Fruit fly (Drosophila melanogaster) whole organism, prepupa: ENCODE measurements around the gene Spn28B.
A peak's percentile ranks its signal among the peaks of the same experiment; 100 is the strongest.

Experiments used
- Blimp-1 ChIP-seq: fragments of 200-800 bp; sonication (Bioruptor generic); optimal IDR thresholded peaks from 3 replicates; lab custom pipeline; 2017; ENCODE audit warnings: missing biosample characterization, missing genetic modification characterization, mild to moderate bottlenecking, moderate library complexity, missing genetic modification reagents
- CG10631 ChIP-seq: fragments of 200-800 bp; sonication (Bioruptor generic); optimal IDR thresholded peaks from 2 replicates; lab custom pipeline; 2016; ENCODE audit warnings: missing biosample characterization, missing genetic modification characterization
- CG10669 ChIP-seq: fragments of 200-800 bp; sonication (Bioruptor generic); optimal IDR thresholded peaks from 3 replicates; lab custom pipeline; 2018; ENCODE audit warnings: missing biosample characterization, mild to moderate bottlenecking, missing genetic modification characterization, moderate library complexity
- CG11762 ChIP-seq: fragments of 200-800 bp; sonication (Bioruptor generic); optimal IDR thresholded peaks from 3 replicates; lab custom pipeline; 2016; ENCODE audit warnings: missing biosample characterization, missing genetic modification characterization; ENCODE audit not compliant: insufficient read depth
- CG11902 ChIP-seq: fragments of 200-800 bp; sonication (Bioruptor generic); optimal IDR thresholded peaks from 3 replicates; lab custom pipeline; 2016; ENCODE audit warnings: missing biosample characterization, missing genetic modification characterization
- CG1621 ChIP-seq: fragments of 200-800 bp; sonication (Bioruptor generic); optimal IDR thresholded peaks from 3 replicates; lab custom pipeline; 2018; ENCODE audit warnings: missing biosample characterization, mild to moderate bottlenecking, missing genetic modification characterization
- CG16779 ChIP-seq: fragments of 200-800 bp; sonication (Bioruptor generic); optimal IDR thresholded peaks from 3 replicates; lab custom pipeline; 2017; ENCODE audit warnings: missing biosample characterization, mild to moderate bottlenecking, missing genetic modification characterization
- CG3032 ChIP-seq: fragments of 200-800 bp; optimal IDR thresholded peaks from 2 replicates; lab custom pipeline; 2019; ENCODE audit warnings: missing biosample characterization, mild to moderate bottlenecking, missing genetic modification characterization, moderate library complexity
- CG31627 ChIP-seq: fragments of 200-800 bp; sonication (Bioruptor generic); optimal IDR thresholded peaks from 3 replicates; lab custom pipeline; 2016; ENCODE audit warnings: missing biosample characterization, missing genetic modification characterization
- CG32006 ChIP-seq: fragments of 200-800 bp; sonication (Bioruptor generic); optimal IDR thresholded peaks from 3 replicates; lab custom pipeline; 2017; ENCODE audit warnings: missing biosample characterization, mild to moderate bottlenecking, missing genetic modification characterization
- CG34406 ChIP-seq: fragments of 200-800 bp; sonication (Bioruptor generic); optimal IDR thresholded peaks from 3 replicates; lab custom pipeline; 2016; ENCODE audit warnings: missing biosample characterization, missing genetic modification characterization
- CG4318 ChIP-seq: fragments of 200-800 bp; sonication (Bioruptor generic); optimal IDR thresholded peaks from 3 replicates; lab custom pipeline; 2017; ENCODE audit warnings: missing biosample characterization, mild to moderate bottlenecking, missing genetic modification characterization
- CG6276 ChIP-seq: fragments of 200-800 bp; sonication (Bioruptor generic); optimal IDR thresholded peaks from 2 replicates; lab custom pipeline; 2017; ENCODE audit warnings: missing biosample characterization, mild to moderate bottlenecking, missing genetic modification characterization
- CG6792 ChIP-seq: fragments of 200-800 bp; sonication (Bioruptor generic); optimal IDR thresholded peaks from 3 replicates; lab custom pipeline; 2016; ENCODE audit warnings: missing biosample characterization, missing genetic modification characterization
- CG6808 ChIP-seq: fragments of 200-800 bp; sonication (Bioruptor generic); optimal IDR thresholded peaks from 3 replicates; lab custom pipeline; 2017; ENCODE audit warnings: missing biosample characterization, missing genetic modification characterization, mild to moderate bottlenecking, moderate library complexity, missing genetic modification reagents
- CG6854 ChIP-seq: fragments of 200-800 bp; sonication (Bioruptor generic); optimal IDR thresholded peaks from 2 replicates; lab custom pipeline; 2017; ENCODE audit warnings: missing biosample characterization, mild to moderate bottlenecking, missing genetic modification characterization
- CG7368 ChIP-seq: fragments of 200-800 bp; sonication (Bioruptor generic); optimal IDR thresholded peaks from 3 replicates; lab custom pipeline; 2016; ENCODE audit warnings: missing biosample characterization, missing genetic modification characterization
- CG8119 ChIP-seq: fragments of 200-800 bp; sonication (Bioruptor generic); IDR thresholded peaks from 3 replicates; pipeline ENCODE4 v1.3.6; 2022; ENCODE audit warnings: missing biosample characterization, missing genetic modification characterization
- CG8319 ChIP-seq: fragments of 200-800 bp; sonication (Bioruptor generic); optimal IDR thresholded peaks from 3 replicates; lab custom pipeline; 2016; ENCODE audit warnings: missing biosample characterization, missing genetic modification characterization
- CG8632 ChIP-seq: fragments of 200-800 bp; sonication (Bioruptor generic); optimal IDR thresholded peaks from 3 replicates; lab custom pipeline; 2016; ENCODE audit warnings: missing biosample characterization, missing genetic modification characterization
- CG9139 ChIP-seq: fragments of 200-800 bp; sonication (Bioruptor generic); optimal IDR thresholded peaks from 3 replicates; lab custom pipeline; 2017; ENCODE audit warnings: missing biosample characterization, mild to moderate bottlenecking, missing genetic modification characterization
- Eip75B ChIP-seq: fragments of 200-800 bp; sonication (Bioruptor generic); optimal IDR thresholded peaks from 3 replicates; lab custom pipeline; 2016; ENCODE audit warnings: missing biosample characterization, missing genetic modification characterization
- Eip78C ChIP-seq: fragments of 200-800 bp; sonication (Bioruptor generic); peaks from one replicate; lab custom pipeline; 2016; ENCODE audit warnings: missing biosample characterization, missing genetic modification characterization
- Eip93F ChIP-seq: fragments of 200-800 bp; sonication (Bioruptor generic); optimal IDR thresholded peaks from 2 replicates; lab custom pipeline; 2016; ENCODE audit warnings: missing biosample characterization, mild to moderate bottlenecking, missing genetic modification characterization
- Ets21C ChIP-seq: fragments of 200-800 bp; sonication (Bioruptor generic); optimal IDR thresholded peaks from 3 replicates; lab custom pipeline; 2016; ENCODE audit warnings: missing biosample characterization, missing genetic modification characterization
- Ets96B ChIP-seq: fragments of 200-800 bp; optimal IDR thresholded peaks from 2 replicates; lab custom pipeline; 2019; ENCODE audit warnings: missing biosample characterization, mild to moderate bottlenecking, missing genetic modification characterization, moderate library complexity
- Hr39 ChIP-seq: fragments of 200-800 bp; sonication (Bioruptor generic); optimal IDR thresholded peaks from 2 replicates; lab custom pipeline; 2016; ENCODE audit warnings: missing biosample characterization, missing genetic modification characterization
- Hr4 ChIP-seq: fragments of 200-800 bp; sonication (Bioruptor generic); optimal IDR thresholded peaks from 3 replicates; lab custom pipeline; 2016; ENCODE audit warnings: missing biosample characterization, missing genetic modification characterization
- Lpt ChIP-seq: fragments of 200-800 bp; sonication (Bioruptor generic); optimal IDR thresholded peaks from 3 replicates; lab custom pipeline; 2016; ENCODE audit warnings: missing biosample characterization, missing genetic modification characterization
- Met ChIP-seq: fragments of 200-800 bp; sonication (Bioruptor generic); optimal IDR thresholded peaks from 3 replicates; lab custom pipeline; 2016; ENCODE audit warnings: missing biosample characterization, missing genetic modification characterization
- OdsH ChIP-seq: fragments of 200-800 bp; sonication (Bioruptor generic); optimal IDR thresholded peaks from 3 replicates; lab custom pipeline; 2016; ENCODE audit warnings: missing biosample characterization, missing genetic modification characterization
- Smox ChIP-seq: fragments of 200-800 bp; sonication (Bioruptor generic); optimal IDR thresholded peaks from 3 replicates; lab custom pipeline; 2016; ENCODE audit warnings: missing biosample characterization, missing genetic modification characterization
- Sox102F ChIP-seq: fragments of 200-800 bp; sonication (Bioruptor generic); optimal IDR thresholded peaks from 2 replicates; lab custom pipeline; 2016; ENCODE audit warnings: missing biosample characterization, mild to moderate bottlenecking, missing genetic modification characterization
- Sox14 ChIP-seq: fragments of 200-800 bp; sonication (Bioruptor generic); optimal IDR thresholded peaks from 3 replicates; lab custom pipeline; 2016; ENCODE audit warnings: missing biosample characterization, missing genetic modification characterization
- Sox15 ChIP-seq: fragments of 200-800 bp; sonication (Bioruptor generic); optimal IDR thresholded peaks from 3 replicates; lab custom pipeline; 2016; ENCODE audit warnings: missing biosample characterization, missing genetic modification characterization
- achi ChIP-seq: fragments of 200-800 bp; sonication (Bioruptor generic); optimal IDR thresholded peaks from 3 replicates; lab custom pipeline; 2016; ENCODE audit warnings: missing biosample characterization, missing genetic modification characterization
- cyc ChIP-seq: fragments of 200-800 bp; sonication (Bioruptor generic); optimal IDR thresholded peaks from 3 replicates; lab custom pipeline; 2016; ENCODE audit warnings: missing biosample characterization, missing genetic modification characterization
- dac ChIP-seq: fragments of 200-800 bp; sonication (Bioruptor generic); optimal IDR thresholded peaks from 2 replicates; lab custom pipeline; 2017; ENCODE audit warnings: missing biosample characterization, mild to moderate bottlenecking, missing genetic modification characterization
- eg ChIP-seq: fragments of 200-800 bp; sonication (Bioruptor generic); IDR thresholded peaks from 3 replicates; pipeline ENCODE4 v1.3.6; 2022; ENCODE audit warnings: missing biosample characterization, missing genetic modification characterization
- esn ChIP-seq: fragments of 200-800 bp; sonication (Bioruptor generic); optimal IDR thresholded peaks from 2 replicates; lab custom pipeline; 2016; ENCODE audit warnings: missing biosample characterization, mild to moderate bottlenecking, missing genetic modification characterization, moderate library complexity
- fd59A ChIP-seq: fragments of 200-800 bp; sonication (Bioruptor generic); optimal IDR thresholded peaks from 2 replicates; lab custom pipeline; 2017; ENCODE audit warnings: missing biosample characterization, mild to moderate bottlenecking, missing genetic modification characterization, missing genetic modification reagents
- fd85E ChIP-seq: fragments of 200-800 bp; sonication (Bioruptor generic); optimal IDR thresholded peaks from 3 replicates; lab custom pipeline; 2016; ENCODE audit warnings: missing biosample characterization, missing genetic modification characterization
- net ChIP-seq: fragments of 200-800 bp; sonication (Bioruptor generic); optimal IDR thresholded peaks from 3 replicates; lab custom pipeline; 2016; ENCODE audit warnings: missing biosample characterization, missing genetic modification characterization
- pdm3 ChIP-seq: fragments of 200-800 bp; sonication (Bioruptor generic); optimal IDR thresholded peaks from 3 replicates; lab custom pipeline; 2016; ENCODE audit warnings: missing biosample characterization, missing genetic modification characterization
- salr ChIP-seq, 2 experiments: fragments of 200-800 bp; sonication (Bioruptor generic); optimal IDR thresholded peaks; 3 replicates each; lab custom pipeline; 2016 to 2018; ENCODE audit warnings: missing biosample characterization in 2 of 2, missing genetic modification characterization in 2 of 2, mild to moderate bottlenecking in 1 of 2
- spab ChIP-seq: fragments of 200-800 bp; sonication (Bioruptor generic); optimal IDR thresholded peaks from 2 replicates; lab custom pipeline; 2017; ENCODE audit warnings: missing biosample characterization, mild to moderate bottlenecking, missing genetic modification characterization, missing genetic modification reagents
- ss ChIP-seq, 2 experiments: fragments of 200-800 bp; sonication (Bioruptor generic); optimal IDR thresholded peaks; 2 replicates in 1 of 2; 3 replicates in 1 of 2; lab custom pipeline; 2017 to 2018; ENCODE audit warnings: mild to moderate bottlenecking in 2 of 2, missing biosample characterization in 2 of 2, missing genetic modification characterization in 2 of 2, moderate library complexity in 1 of 2
- svp ChIP-seq: fragments of 200-800 bp; sonication (Bioruptor generic); peaks from one replicate; lab custom pipeline; 2016; ENCODE audit warnings: missing biosample characterization, missing genetic modification characterization
- topi ChIP-seq: fragments of 200-800 bp; sonication (Bioruptor generic); optimal IDR thresholded peaks from 3 replicates; lab custom pipeline; 2016; ENCODE audit warnings: missing biosample characterization, missing genetic modification characterization

The Spn28B gene

dm6 chr2L:7618563-7618962 lies 36.8 kb downstream of the Spn28B start:
- TF ChIP-seq CG6808 (GFP tag; lab: Kevin White, UChicago) (no peak), esn (GFP tag; lab: Kevin White, UChicago) (no peak), eg (GFP tag; lab: Robert Waterston, UW) (no peak), Ets96B (tag; lab: Kevin White, UChicago) (no peak), Eip78C (GFP tag; lab: Kevin White, UChicago) (no peak), spab (GFP tag; lab: Kevin White, UChicago) (no peak)

dm6 chr2L:7619234-7619633 lies 37.5 kb downstream of the Spn28B start:
- TF ChIP-seq pdm3 (peak; percentile 53), svp (GFP tag; lab: Kevin White, UChicago) (peak; percentile 89), net (GFP tag; lab: Kevin White, UChicago) (peak; percentile 16), Sox15 (GFP tag; lab: Kevin White, UChicago) (peak; percentile 61), fd59A (GFP tag; lab: Kevin White, UChicago) (no peak), CG6854 (GFP tag; lab: Kevin White, UChicago) (no peak), salr (GFP tag; optimal IDR thresholded peaks at IDR 0.05; lab: Kevin White, UChicago) (no peak), Eip93F (GFP tag; lab: Kevin White, UChicago) (peak; percentile 14), Ets21C (GFP tag; lab: Kevin White, UChicago) (peak; percentile 18), CG8119 (GFP tag; lab: Robert Waterston, UW) (no peak), Eip75B (peak; percentile 55), Hr39 (GFP tag; lab: Kevin White, UChicago) (peak; percentile 74), CG1621 (tag; lab: Kevin White, UChicago) (no peak), CG34406 (peak; percentile 64), CG3032 (tag; lab: Kevin White, UChicago) (no peak), CG11762 (GFP tag; lab: Kevin White, UChicago) (no peak), ss (GFP tag; optimal IDR thresholded peaks at IDR 0.05; lab: Kevin White, UChicago) (no peak), CG32006 (GFP tag; lab: Kevin White, UChicago) (no peak), OdsH (GFP tag; lab: Kevin White, UChicago) (peak; percentile 43), Eip78C (GFP tag; lab: Kevin White, UChicago) (peak; percentile 87), Hr4 (GFP tag; lab: Kevin White, UChicago) (no peak), CG11902 (peak; percentile 74), CG10631 (GFP tag; lab: Kevin White, UChicago) (peak; percentile 3), CG6792 (GFP tag; lab: Kevin White, UChicago) (peak; percentile 65), CG31627 (GFP tag; lab: Kevin White, UChicago) (peak; percentile 67), topi (GFP tag; lab: Kevin White, UChicago) (peak; percentile 72), Sox14 (peak; percentile 41), CG9139 (GFP tag; lab: Kevin White, UChicago) (no peak), Sox102F (GFP tag; lab: Kevin White, UChicago) (peak; percentile 60), fd85E (GFP tag; lab: Kevin White, UChicago) (no peak), Lpt (GFP tag; lab: Kevin White, UChicago) (no peak), eg (GFP tag; lab: Robert Waterston, UW) (no peak), CG8632 (GFP tag; lab: Kevin White, UChicago) (peak; percentile 21), CG8319 (GFP tag; lab: Kevin White, UChicago) (peak; percentile 15), Smox (GFP tag; lab: Kevin White, UChicago) (peak; percentile 50), dac (no peak), CG7368 (GFP tag; lab: Kevin White, UChicago) (no peak), CG4318 (GFP tag; lab: Kevin White, UChicago) (no peak), Ets96B (tag; lab: Kevin White, UChicago) (no peak), CG6276 (GFP tag; lab: Kevin White, UChicago) (no peak), spab (GFP tag; lab: Kevin White, UChicago) (no peak), CG16779 (tag; lab: Kevin White, UChicago) (no peak), Blimp-1 (GFP tag; lab: Kevin White, UChicago) (peak; percentile 24), esn (GFP tag; lab: Kevin White, UChicago) (peak; percentile 66), CG6808 (GFP tag; lab: Kevin White, UChicago) (no peak), CG10669 (GFP tag; lab: Kevin White, UChicago) (no peak), achi (GFP tag; lab: Kevin White, UChicago) (peak; percentile 41), cyc (GFP tag; lab: Kevin White, UChicago) (peak; percentile 70), Met (GFP tag; lab: Kevin White, UChicago) (peak; percentile 77)
